Fruit fly (Drosophila melanogaster): ENCODE results near the gene swm.

The swm gene

DNA sequence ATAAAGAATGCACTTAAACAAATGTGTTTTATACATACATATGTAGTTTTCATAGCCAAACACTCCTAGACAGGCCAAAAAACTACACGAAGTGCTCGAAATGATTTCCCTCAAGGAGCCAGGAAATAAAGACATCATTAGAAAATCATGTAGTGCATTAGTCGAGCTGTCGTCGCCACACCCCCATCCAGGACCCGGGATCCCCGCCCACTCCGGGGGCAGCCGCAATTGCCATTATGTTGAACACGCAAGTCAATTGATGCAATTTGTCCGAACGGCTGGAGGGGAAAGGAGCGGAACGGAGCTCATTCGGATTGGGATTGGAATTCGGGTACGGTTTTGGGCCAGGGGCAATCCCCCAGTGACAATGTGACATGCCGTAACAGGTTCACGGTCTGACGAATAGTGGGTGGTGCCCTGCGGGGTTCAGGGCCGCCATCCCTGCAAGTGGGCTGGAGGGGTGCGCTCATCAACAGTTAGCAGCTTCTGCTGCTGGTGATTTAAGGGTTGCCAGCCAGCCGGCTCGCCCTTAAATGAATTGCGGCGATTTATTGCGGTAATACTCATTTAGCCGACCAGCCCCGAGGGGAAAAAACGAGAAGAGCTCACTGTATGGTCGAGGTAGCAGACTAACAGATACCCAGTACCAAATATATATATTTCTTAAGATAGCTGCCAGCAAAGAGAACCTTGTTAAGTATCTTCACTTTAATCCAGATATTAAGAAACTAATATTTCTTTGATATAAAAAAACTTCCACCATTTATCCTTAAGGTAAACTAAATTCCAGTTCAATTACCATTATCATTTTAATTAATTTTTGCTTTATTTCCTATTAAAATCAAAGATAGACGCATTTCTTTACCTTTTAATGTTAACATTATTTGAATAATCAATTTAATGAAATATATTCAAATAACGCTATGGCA lies 12.4 kb upstream of the swm start (continued):
- TF ChIP-seq tgo (GFP tag; IDR thresholded peaks at IDR 0.05) (no peak), CG12769 (tag; optimal IDR thresholded peaks at IDR 0.05) (no peak), psq (GFP tag; optimal IDR thresholded peaks at IDR 0.05) (no peak), Dll (GFP tag; IDR thresholded peaks at IDR 0.05; ENCODE audit: partially characterized antibody) (0 out of 4 replicates have a peak, but pooled peaks have one; percentile 15), lola (GFP tag; optimal IDR thresholded peaks at IDR 0.05) (peak in 1 of 3 experiments; percentile 53), CG31365 (tag; optimal IDR thresholded peaks at IDR 0.05) (no peak), E2f2 (GFP tag; IDR thresholded peaks at IDR 0.05) (no peak), twi (tag; optimal IDR thresholded peaks at IDR 0.05) (no peak), CG15073 (GFP tag; optimal IDR thresholded peaks at IDR 0.05) (no peak), Ptx1 (GFP tag; IDR thresholded peaks at IDR 0.05) (no peak), pros (GFP tag; optimal IDR thresholded peaks at IDR 0.05) (peak; percentile 26), CG4730 (GFP tag; IDR thresholded peaks at IDR 0.05) (no peak), CG14860 (GFP tag; IDR thresholded peaks at IDR 0.05; ENCODE audit: partially characterized antibody) (0 out of 3 replicates have a peak, but pooled peaks have one; percentile 32), CG10979 (tag; optimal IDR thresholded peaks at IDR 0.05) (peak; percentile 8), D19B (GFP tag; optimal IDR thresholded peaks at IDR 0.05) (peak; percentile 48), HLH4C (GFP tag; IDR thresholded peaks at IDR 0.05; ENCODE audit: partially characterized antibody) (peak; percentile 38; the same call in 1 of the 3 replicates), run (tag; optimal IDR thresholded peaks at IDR 0.05) (peak; percentile 30), Hey (tag; optimal IDR thresholded peaks at IDR 0.05) (peak; percentile 17), D19A (tag; optimal IDR thresholded peaks at IDR 0.05) (peak; percentile 4), CG14710 (tag; optimal IDR thresholded peaks at IDR 0.05) (peak; percentile 3), nerfin-2 (GFP tag; IDR thresholded peaks at IDR 0.05; ENCODE audit: partially characterized antibody) (peak; percentile 43; the same call in 1 of the 2 replicates), CG4404 (GFP tag; IDR thresholded peaks at IDR 0.05) (no peak)

DNA sequence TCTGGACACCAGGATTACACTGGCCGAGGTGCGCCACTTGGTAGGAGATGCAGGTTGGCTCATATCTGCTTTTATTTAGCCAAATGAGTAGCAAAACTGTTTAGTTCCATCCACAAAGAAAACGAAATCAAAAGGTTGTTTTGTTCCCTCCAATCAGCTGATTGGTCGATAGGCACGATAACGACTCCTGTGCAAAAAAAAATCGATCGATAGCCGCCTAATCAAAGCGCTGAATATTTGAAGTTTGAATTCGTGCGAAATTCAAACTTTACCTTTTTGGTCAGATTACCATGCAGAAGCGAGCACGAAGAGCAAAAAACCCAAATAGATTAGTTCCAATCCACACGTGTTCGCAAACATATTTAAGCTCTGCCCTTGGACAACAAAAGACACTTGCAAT lies 8.5 kb upstream of the swm start, which contains the start of the genes CG10195 and CG13084:
CG10195 (minus strand) TSS at position 167 of the 400 bp plus-strand sequence.
CG13084 (plus strand) TSS at position 392 of the 400 bp plus-strand sequence.
- TF ChIP-seq CG12769 (tag; optimal IDR thresholded peaks at IDR 0.05), result no peak
- no peak for TF ChIP-seq twi (tag; optimal IDR thresholded peaks at IDR 0.05)
- peak; percentile 53 for TF ChIP-seq CG2116 (GFP tag; optimal IDR thresholded peaks at IDR 0.05)
- TF ChIP-seq bowl (GFP tag; IDR thresholded peaks at IDR 0.05), result no peak
- TF ChIP-seq CG18619 (GFP tag; optimal IDR thresholded peaks at IDR 0.05), result no peak
- TF ChIP-seq hb (GFP tag; IDR thresholded peaks at IDR 0.05; ENCODE audit: partially characterized antibody), result no peak
- TF ChIP-seq CG11695 (GFP tag; IDR thresholded peaks at IDR 0.05), result no peak
- no peak for TF ChIP-seq org-1 (GFP tag; optimal IDR thresholded peaks at IDR 0.05)
- peak; percentile 42; the same call in 1 of the 3 replicates for TF ChIP-seq zen2 (GFP tag; IDR thresholded peaks at IDR 0.05; ENCODE audit: partially characterized antibody)
- TF ChIP-seq Lpt (GFP tag; optimal IDR thresholded peaks at IDR 0.05), result no peak
- no peak for TF ChIP-seq Fer3 (tag; optimal IDR thresholded peaks at IDR 0.05)
- TF ChIP-seq CG34224 (GFP tag; IDR thresholded peaks at IDR 0.05; ENCODE audit: partially characterized antibody), result peak; percentile 64
- TF ChIP-seq CG3281 (GFP tag; optimal IDR thresholded peaks at IDR 0.05), result no peak
- TF ChIP-seq CG12299 (tag; optimal IDR thresholded peaks at IDR 0.05), result no peak
- no peak for TF ChIP-seq CG11456 (GFP tag; IDR thresholded peaks at IDR 0.05)
- TF ChIP-seq Pdp1 (GFP tag; optimal IDR thresholded peaks at IDR 0.05), result no peak
- no peak for TF ChIP-seq Sry-β (GFP tag; optimal IDR thresholded peaks at IDR 0.05)
- TF ChIP-seq CHES-1-like (GFP tag; optimal IDR thresholded peaks at IDR 0.05), result no peak
- TF ChIP-seq CG18476 (GFP tag; optimal IDR thresholded peaks at IDR 0.05), result no peak
- TF ChIP-seq Sry-δ (GFP tag; optimal IDR thresholded peaks at IDR 0.05), result peak; percentile 10
- TF ChIP-seq tin (GFP tag; optimal IDR thresholded peaks at IDR 0.05), result no peak
- no peak for TF ChIP-seq al (GFP tag; IDR thresholded peaks at IDR 0.05)
- TF ChIP-seq dmrt99B (tag; optimal IDR thresholded peaks at IDR 0.05), result no peak
- no peak for TF ChIP-seq nmo (GFP tag; optimal IDR thresholded peaks at IDR 0.05)
- TF ChIP-seq ssp (GFP tag; IDR thresholded peaks at IDR 0.05), result no peak
- TF ChIP-seq CG10979 (tag; optimal IDR thresholded peaks at IDR 0.05), result no peak
- peak; percentile 70 for TF ChIP-seq Dref (GFP tag; IDR thresholded peaks at IDR 0.05)
- no peak for TF ChIP-seq vfl (GFP tag; optimal IDR thresholded peaks at IDR 0.05)

Data from whole organism, embryonic.